Worm (Caenorhabditis elegans): ENCODE data around the gene rrf-3.

DNA sequence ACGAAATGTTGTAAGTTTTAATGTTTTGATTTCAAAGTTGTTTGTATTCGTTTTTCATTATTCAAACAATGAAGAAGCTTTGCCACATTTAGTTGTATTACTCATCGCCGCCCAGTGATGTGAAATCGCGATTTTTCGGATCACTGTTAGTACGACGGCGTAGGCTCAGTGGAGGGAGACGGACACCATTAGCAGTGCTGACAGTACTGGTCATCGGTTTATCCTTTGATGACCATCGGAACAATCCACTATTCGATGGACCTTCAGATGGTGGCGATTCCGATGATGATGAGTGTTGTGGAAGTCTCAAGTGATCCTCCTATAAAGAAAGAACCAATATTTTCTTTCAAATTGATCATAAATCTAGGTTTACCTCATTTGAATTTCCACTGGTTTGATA is 25.3 kb downstream of the rrf-3 start:
- no peak for TF ChIP-seq nhr-237 (tag; optimal IDR thresholded peaks at IDR 0.05)
- TF ChIP-seq nhr-76 (tag; optimal IDR thresholded peaks at IDR 0.05): no peak
- no peak for TF ChIP-seq elt-3 (tag; optimal IDR thresholded peaks at IDR 0.05)
- TF ChIP-seq unc-62 (GFP tag; optimal IDR thresholded peaks at IDR 0.05): no peak
- TF ChIP-seq blmp-1 (tag; optimal IDR thresholded peaks at IDR 0.05): no peak
- no peak for TF ChIP-seq tbx-8 (GFP tag; optimal IDR thresholded peaks at IDR 0.05)
- TF ChIP-seq pha-4 (tag; optimal IDR thresholded peaks at IDR 0.05): no peak
